Fruit fly (Drosophila melanogaster) whole organism, embryonic: ENCODE measurements around the gene Sumo.

ENCODE experiments used
- Bgb ChIP-seq: fragments of 200-800 bp; sonication (Bioruptor generic); IDR thresholded peaks from 2 replicates; pipeline ENCODE4 v1.3.6; 2022; ENCODE audit warnings: missing biosample characterization, missing genetic modification characterization; ENCODE audit not compliant: partially characterized antibody
- CG10267 ChIP-seq: fragments of 200-800 bp; sonication (Bioruptor generic); optimal IDR thresholded peaks from 2 replicates; lab custom pipeline; 2018; ENCODE audit warnings: missing biosample characterization, mild to moderate bottlenecking, missing genetic modification characterization, moderate library complexity
- CG10979 ChIP-seq: fragments of 200-800 bp; sonication (Bioruptor generic); optimal IDR thresholded peaks from 2 replicates; lab custom pipeline; 2018; ENCODE audit warnings: missing biosample characterization, mild to moderate bottlenecking, missing genetic modification characterization, moderate library complexity
- CG13123 ChIP-seq: fragments of 200-800 bp; sonication (Bioruptor generic); optimal IDR thresholded peaks from 2 replicates; lab custom pipeline; 2016; ENCODE audit warnings: missing biosample characterization, missing genetic modification characterization
- CG13287 ChIP-seq: fragments of 200-800 bp; sonication (Bioruptor generic); IDR thresholded peaks from 2 replicates; pipeline ENCODE4 v1.3.6; 2022; ENCODE audit warnings: missing biosample characterization, missing genetic modification characterization; ENCODE audit not compliant: partially characterized antibody
- CG15011 ChIP-seq: fragments of 200-800 bp; sonication (Bioruptor generic); optimal IDR thresholded peaks from 3 replicates; lab custom pipeline; 2018; ENCODE audit warnings: missing biosample characterization, mild to moderate bottlenecking, missing genetic modification characterization
- CG15514 ChIP-seq: fragments of 200-800 bp; sonication (Bioruptor generic); optimal IDR thresholded peaks from 3 replicates; lab custom pipeline; 2017; ENCODE audit warnings: missing biosample characterization, missing genetic modification characterization, mild to moderate bottlenecking, moderate library complexity, missing genetic modification reagents
- CG1603 ChIP-seq: fragments of 200-800 bp; sonication (Bioruptor generic); optimal IDR thresholded peaks from 2 replicates; lab custom pipeline; 2019; ENCODE audit warnings: missing biosample characterization, mild to moderate bottlenecking, missing genetic modification characterization, moderate library complexity
- CG17328 ChIP-seq: fragments of 200-800 bp; sonication (Bioruptor generic); IDR thresholded peaks from 2 replicates; pipeline ENCODE4 v1.3.6; 2022; ENCODE audit warnings: missing biosample characterization, missing genetic modification characterization
- CG18262 ChIP-seq: fragments of 200-800 bp; optimal IDR thresholded peaks from 3 replicates; lab custom pipeline; 2019; ENCODE audit warnings: missing biosample characterization, mild to moderate bottlenecking, missing genetic modification characterization, moderate library complexity
- CG2712 ChIP-seq: fragments of 200-800 bp; optimal IDR thresholded peaks from 3 replicates; lab custom pipeline; 2019; ENCODE audit warnings: missing biosample characterization, mild to moderate bottlenecking, missing genetic modification characterization, moderate library complexity
- CG32767 ChIP-seq: fragments of 200-800 bp; sonication (Bioruptor generic); IDR thresholded peaks from 2 replicates; pipeline ENCODE4 v1.3.6; 2022; ENCODE audit warnings: missing biosample characterization, missing genetic modification characterization
- CG4854 ChIP-seq: fragments of 200-800 bp; sonication (Bioruptor generic); optimal IDR thresholded peaks from 2 replicates; lab custom pipeline; 2016; ENCODE audit warnings: missing biosample characterization, missing genetic modification characterization, inconsistent platforms
- CG6175 ChIP-seq: fragments of 200-800 bp; sonication (Bioruptor generic); IDR thresholded peaks from 3 replicates; pipeline ENCODE4 v1.3.6; 2022; ENCODE audit warnings: missing biosample characterization, missing genetic modification characterization
- CG7987 ChIP-seq: fragments of 200-800 bp; sonication (Bioruptor generic); optimal IDR thresholded peaks from 2 replicates; lab custom pipeline; 2018; ENCODE audit warnings: missing biosample characterization, mild to moderate bottlenecking, missing genetic modification characterization, moderate library complexity
- CG8388 ChIP-seq: fragments of 200-800 bp; sonication (Bioruptor generic); optimal IDR thresholded peaks from 2 replicates; lab custom pipeline; 2019; ENCODE audit warnings: missing biosample characterization, mild to moderate bottlenecking, missing genetic modification characterization, moderate library complexity
- CG9876 ChIP-seq: fragments of 200-800 bp; sonication (Bioruptor generic); optimal IDR thresholded peaks from 2 replicates; lab custom pipeline; 2016; ENCODE audit warnings: missing biosample characterization, missing genetic modification characterization
- Dbx ChIP-seq: fragments of 200-800 bp; sonication (Bioruptor generic); IDR thresholded peaks from 3 replicates; pipeline ENCODE4 v1.3.6; 2022; ENCODE audit warnings: missing biosample characterization, missing genetic modification characterization
- Doc3 ChIP-seq: fragments of 200-800 bp; sonication (Bioruptor generic); IDR thresholded peaks from 3 replicates; pipeline ENCODE4 v1.3.6; 2022; ENCODE audit warnings: missing biosample characterization, missing genetic modification characterization; ENCODE audit not compliant: partially characterized antibody
- Gsc ChIP-seq: fragments of 200-800 bp; sonication (Bioruptor generic); IDR thresholded peaks from 2 replicates; pipeline ENCODE4 v1.3.6; 2022; ENCODE audit warnings: missing biosample characterization, missing genetic modification characterization
- MBD-R2 ChIP-seq: fragments of 200-800 bp; sonication (Bioruptor generic); IDR thresholded peaks from 2 replicates; pipeline ENCODE4 v1.3.6; 2022; ENCODE audit warnings: missing biosample characterization, missing genetic modification characterization
- MESR4 ChIP-seq: fragments of 200-800 bp; sonication (Bioruptor generic); optimal IDR thresholded peaks from 2 replicates; lab custom pipeline; 2018; ENCODE audit warnings: missing biosample characterization, mild to moderate bottlenecking, missing genetic modification characterization, moderate library complexity
- Med ChIP-seq: fragments of 200-800 bp; sonication (Bioruptor generic); peaks from one replicate; lab custom pipeline; 2016; ENCODE audit warnings: missing biosample characterization, missing genetic modification characterization, mild to moderate bottlenecking, inconsistent platforms, moderate library complexity
- NC2α ChIP-seq: fragments of 200-800 bp; sonication (Bioruptor generic); optimal IDR thresholded peaks from 2 replicates; lab custom pipeline; 2016; ENCODE audit warnings: missing biosample characterization, missing genetic modification characterization
- Nf-YC ChIP-seq: fragments of 200-800 bp; optimal IDR thresholded peaks from 3 replicates; lab custom pipeline; 2019; ENCODE audit warnings: missing biosample characterization, mild to moderate bottlenecking, missing genetic modification characterization, moderate library complexity
- Sox102F ChIP-seq: fragments of 200-800 bp; sonication (Bioruptor generic); optimal IDR thresholded peaks from 2 replicates; lab custom pipeline; 2018; ENCODE audit warnings: missing biosample characterization, mild to moderate bottlenecking, missing genetic modification characterization, moderate library complexity
- Sry-β ChIP-seq: fragments of 200-800 bp; sonication (Bioruptor generic); optimal IDR thresholded peaks from 2 replicates; lab custom pipeline; 2018; ENCODE audit warnings: missing biosample characterization, mild to moderate bottlenecking, missing genetic modification characterization, moderate library complexity
- ara ChIP-seq: fragments of 200-800 bp; sonication (Bioruptor generic); IDR thresholded peaks from 2 replicates; pipeline ENCODE4 v1.3.6; 2022; ENCODE audit warnings: missing biosample characterization, missing genetic modification characterization
- ato ChIP-seq: fragments of 200-800 bp; sonication (Bioruptor generic); IDR thresholded peaks from 2 replicates; pipeline ENCODE4 v1.3.6; 2022; ENCODE audit warnings: missing biosample characterization, missing genetic modification characterization; ENCODE audit not compliant: partially characterized antibody
- bigmax ChIP-seq: fragments of 200-800 bp; sonication (Bioruptor generic); optimal IDR thresholded peaks from 2 replicates; lab custom pipeline; 2018; ENCODE audit warnings: missing biosample characterization, mild to moderate bottlenecking, missing genetic modification characterization
- cas ChIP-seq: fragments of 200-800 bp; sonication (Bioruptor generic); IDR thresholded peaks from 2 replicates; pipeline ENCODE4 v1.3.6; 2022; ENCODE audit warnings: missing biosample characterization, missing genetic modification characterization
- cg ChIP-seq: fragments of 200-800 bp; sonication (Bioruptor generic); optimal IDR thresholded peaks from 3 replicates; lab custom pipeline; 2019; ENCODE audit warnings: missing biosample characterization, mild to moderate bottlenecking, missing genetic modification characterization, moderate library complexity
- crol ChIP-seq: fragments of 200-800 bp; sonication (Bioruptor generic); IDR thresholded peaks from 2 replicates; pipeline ENCODE4 v1.3.6; 2022; ENCODE audit warnings: missing biosample characterization, missing genetic modification characterization
- cwo ChIP-seq: fragments of 200-800 bp; sonication (Bioruptor generic); optimal IDR thresholded peaks from 3 replicates; lab custom pipeline; 2017; ENCODE audit warnings: missing biosample characterization, missing genetic modification characterization, mild to moderate bottlenecking, moderate library complexity, missing genetic modification reagents
- emc ChIP-seq: fragments of 200-800 bp; sonication (Bioruptor generic); optimal IDR thresholded peaks from 2 replicates; lab custom pipeline; 2016; ENCODE audit warnings: missing biosample characterization, missing genetic modification characterization
- gt ChIP-seq: fragments of 200-800 bp; sonication (Bioruptor generic); IDR thresholded peaks from 2 replicates; pipeline ENCODE4 v1.3.6; 2022; ENCODE audit warnings: missing biosample characterization, missing genetic modification characterization
- lbe ChIP-seq: fragments of 200-800 bp; sonication (Bioruptor generic); optimal IDR thresholded peaks from 2 replicates; lab custom pipeline; 2016; ENCODE audit warnings: missing biosample characterization, mild to moderate bottlenecking, missing genetic modification characterization
- mld ChIP-seq: fragments of 200-800 bp; sonication (Bioruptor generic); IDR thresholded peaks from 3 replicates; pipeline ENCODE4 v1.3.6; 2022; ENCODE audit warnings: missing biosample characterization, missing genetic modification characterization; ENCODE audit not compliant: partially characterized antibody
- pros ChIP-seq: fragments of 200-800 bp; sonication (Bioruptor generic); optimal IDR thresholded peaks from 3 replicates; lab custom pipeline; 2019; ENCODE audit warnings: missing biosample characterization, mild to moderate bottlenecking, missing genetic modification characterization, moderate library complexity
- pzg ChIP-seq: fragments of 200-800 bp; sonication (Bioruptor generic); optimal IDR thresholded peaks from 3 replicates; lab custom pipeline; 2018; ENCODE audit warnings: missing biosample characterization, mild to moderate bottlenecking, missing genetic modification characterization, moderate library complexity
- rib ChIP-seq: fragments of 200-800 bp; sonication (Bioruptor generic); IDR thresholded peaks from 2 replicates; pipeline ENCODE4 v1.3.6; 2022; ENCODE audit warnings: missing biosample characterization, missing genetic modification characterization
- seq ChIP-seq: fragments of 200-800 bp; sonication (Bioruptor generic); IDR thresholded peaks from 2 replicates; pipeline ENCODE4 v1.3.6; 2022; ENCODE audit warnings: missing biosample characterization, missing genetic modification characterization
- slp2 ChIP-seq: fragments of 200-800 bp; sonication (Bioruptor generic); optimal IDR thresholded peaks from 2 replicates; lab custom pipeline; 2016; ENCODE audit warnings: missing biosample characterization, missing genetic modification characterization
- tna ChIP-seq: fragments of 200-800 bp; sonication (Bioruptor generic); IDR thresholded peaks from 2 replicates; pipeline ENCODE4 v1.3.6; 2022; ENCODE audit warnings: missing biosample characterization, missing genetic modification characterization; ENCODE audit not compliant: partially characterized antibody
- unc-4 ChIP-seq: fragments of 200-800 bp; sonication (Bioruptor generic); IDR thresholded peaks from 2 replicates; pipeline ENCODE4 v1.3.6; 2022; ENCODE audit warnings: missing biosample characterization, missing genetic modification characterization; ENCODE audit not compliant: partially characterized antibody
- vfl ChIP-seq: fragments of 200-800 bp; sonication (Bioruptor generic); optimal IDR thresholded peaks from 2 replicates; lab custom pipeline; 2016; ENCODE audit warnings: missing biosample characterization, missing genetic modification characterization
- wdn ChIP-seq: fragments of 200-800 bp; sonication (Bioruptor generic); IDR thresholded peaks from 2 replicates; pipeline ENCODE4 v1.3.6; 2022; ENCODE audit warnings: missing biosample characterization, missing genetic modification characterization

The Sumo gene

DNA sequence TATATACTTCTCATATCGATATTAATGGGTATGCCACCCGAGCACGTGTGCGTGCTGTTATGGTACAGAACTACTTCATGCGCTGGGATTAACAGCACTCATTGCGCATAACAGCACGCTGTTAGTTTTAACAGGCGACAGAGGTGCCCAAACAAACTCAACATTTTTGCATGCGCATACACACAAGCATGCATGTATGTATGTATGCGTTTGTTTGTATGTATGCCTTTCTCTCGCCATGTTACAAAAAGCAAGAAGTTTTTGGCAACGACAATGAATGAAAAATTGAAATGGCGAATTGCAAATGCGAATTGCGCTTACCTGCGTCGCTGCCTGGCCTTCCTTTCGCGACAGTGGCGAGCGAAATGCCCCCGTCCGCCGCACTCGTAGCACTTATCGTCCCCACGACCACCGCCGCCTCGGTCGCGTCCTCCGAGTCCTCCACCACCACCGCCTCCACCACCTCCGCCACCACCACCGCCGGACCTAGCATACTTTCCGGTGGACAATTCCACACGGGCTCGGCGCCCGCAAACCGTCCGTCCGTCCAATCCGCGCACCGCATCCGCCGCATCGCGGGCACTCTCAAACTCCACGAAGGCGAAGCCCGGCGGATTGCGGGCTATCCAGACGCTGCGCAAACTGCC, 48.1 kb downstream of the Sumo start (continued):
- TF ChIP-seq vfl (no peak), Sry-β (GFP tag; lab: Kevin White, UChicago) (peak; percentile 15), Nf-YC (tag; lab: Kevin White, UChicago) (peak; percentile 54), slp2 (no peak), CG17328 (GFP tag; lab: Robert Waterston, UW) (no peak), CG15011 (GFP tag; lab: Kevin White, UChicago) (no peak), MBD-R2 (GFP tag; lab: Robert Waterston, UW) (peak; percentile 43), unc-4 (GFP tag; lab: Robert Waterston, UW) (peak; percentile 20; the same call in 1 of the 2 replicates), Med (peak; percentile 1), pros (GFP tag; lab: Kevin White, UChicago) (no peak), Gsc (no peak), CG7987 (peak; percentile 4), ato (GFP tag; lab: Robert Waterston, UW) (no peak), CG18262 (tag; lab: Kevin White, UChicago) (peak; percentile 48), Dbx (GFP tag; lab: Robert Waterston, UW) (0 out of 3 replicates have a peak, but pooled peaks have one; percentile 12), cas (GFP tag; lab: Robert Waterston, UW) (no peak), wdn (GFP tag; lab: Robert Waterston, UW) (no peak), Doc3 (GFP tag; lab: Robert Waterston, UW) (no peak), MESR4 (GFP tag; lab: Kevin White, UChicago) (peak; percentile 32), CG4854 (GFP tag; lab: Kevin White, UChicago) (no peak), mld (GFP tag; lab: Robert Waterston, UW) (0 out of 3 replicates have a peak, but pooled peaks have one; percentile 33), CG15514 (GFP tag; lab: Kevin White, UChicago) (no peak), gt (GFP tag; lab: Robert Waterston, UW) (no peak), cwo (GFP tag; lab: Kevin White, UChicago) (no peak), rib (GFP tag; lab: Robert Waterston, UW) (peak; percentile 69; the same call in 1 of the 2 replicates), tna (peak; percentile 27; the same call in 1 of the 2 replicates), bigmax (peak; percentile 68), CG13123 (GFP tag; lab: Kevin White, UChicago) (no peak), ara (GFP tag; lab: Robert Waterston, UW) (no peak), Bgb (GFP tag; lab: Robert Waterston, UW) (0 out of 2 replicates have a peak, but pooled peaks have one; percentile 15), CG10267 (tag; lab: Kevin White, UChicago) (peak; percentile 9), crol (GFP tag; lab: Robert Waterston, UW) (peak; percentile 77; the same call in 1 of the 2 replicates), CG13287 (GFP tag; lab: Robert Waterston, UW) (peak; percentile 10; the same call in 1 of the 2 replicates), CG8388 (GFP tag; lab: Kevin White, UChicago) (no peak), NC2α (GFP tag; lab: Kevin White, UChicago) (no peak), cg (GFP tag; lab: Kevin White, UChicago) (peak; percentile 95), CG6175 (no peak), lbe (GFP tag; lab: Kevin White, UChicago) (peak; percentile 11), CG1603 (peak; percentile 7), CG10979 (no peak), CG9876 (GFP tag; lab: Kevin White, UChicago) (no peak), seq (no peak), Sox102F (no peak), CG32767 (peak; percentile 63; the same call in 1 of the 2 replicates), emc (GFP tag; lab: Kevin White, UChicago) (no peak), pzg (GFP tag; lab: Kevin White, UChicago) (peak; percentile 49), CG2712 (peak; percentile 40)
